Worm (Caenorhabditis elegans): ENCODE results near the gene atrn-1.

- TF ChIP-seq aly-2 (tag; optimal IDR thresholded peaks at IDR 0.05): no peak
- no peak for TF ChIP-seq crh-2 (tag; optimal IDR thresholded peaks at IDR 0.05)
- TF ChIP-seq R02D3.7 (tag; optimal IDR thresholded peaks at IDR 0.05): no peak
- no peak for TF ChIP-seq mab-5 (tag; optimal IDR thresholded peaks at IDR 0.05)
- no peak for TF ChIP-seq nhr-77 (tag; optimal IDR thresholded peaks at IDR 0.05)
- TF ChIP-seq snpc-4 (tag; optimal IDR thresholded peaks at IDR 0.05): no peak
- TF ChIP-seq nhr-6 (tag; optimal IDR thresholded peaks at IDR 0.05): no peak
- no peak for TF ChIP-seq nhr-25 (tag; optimal IDR thresholded peaks at IDR 0.05)
Measured at ce11 chrX:14751911-14752310, 40.5 kb downstream of the atrn-1 start, which contains the start of gene C05G5.3.

All from whole organism, L2 larva.